Worm (Caenorhabditis elegans): Measurements from ENCODE around the gene mth-2.

DNA sequence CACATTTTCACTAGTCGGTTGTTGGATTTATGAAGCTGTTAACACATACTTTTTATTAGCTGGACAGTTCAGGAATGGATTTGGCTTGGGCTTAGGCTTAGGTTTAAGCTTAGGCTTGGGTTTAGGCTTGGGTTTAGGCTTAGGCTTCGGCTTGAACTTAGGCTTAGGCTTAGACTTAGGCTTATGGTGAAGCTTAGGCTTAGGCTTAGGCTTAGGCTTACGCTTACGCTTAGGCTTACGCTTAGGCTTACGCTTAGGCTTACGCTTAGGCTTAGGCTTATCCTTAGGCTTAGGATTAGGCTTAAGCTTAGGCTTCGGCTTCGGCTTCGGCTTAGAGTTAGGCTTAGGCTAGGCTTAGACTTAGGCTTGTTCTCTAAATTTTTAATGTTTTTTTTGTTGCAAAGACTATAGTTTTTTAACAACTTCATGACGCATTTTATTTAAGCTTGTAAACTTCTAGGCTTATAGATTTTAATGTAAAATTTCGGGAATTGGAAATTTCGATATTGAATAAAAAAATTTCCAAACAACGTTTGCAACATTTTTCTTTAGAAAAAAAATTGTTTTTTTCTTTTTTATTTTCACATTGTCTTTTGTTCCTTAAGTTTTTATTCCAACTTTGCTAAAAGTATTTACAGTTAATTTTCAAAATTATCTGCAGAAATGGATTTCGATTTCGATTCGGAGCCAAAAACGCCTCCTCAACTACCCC lies 38.8 kb downstream of the mth-2 start, which contains the start of gene R03H10.2:
- TF ChIP-seq nhr-28 (tag; optimal IDR thresholded peaks at IDR 0.05), result no peak
- TF ChIP-seq elt-2 (tag; optimal IDR thresholded peaks at IDR 0.05), result no peak
